Fruit fly (Drosophila melanogaster) whole organism, embryonic: ENCODE measurements around the gene CG42693.

Experiments
- Abd-B ChIP-seq: fragments of 200-800 bp; sonication (Bioruptor generic); optimal IDR thresholded peaks from 2 replicates; lab custom pipeline; 2018; ENCODE audit warnings: missing biosample characterization, mild to moderate bottlenecking, missing genetic modification characterization, moderate library complexity
- Atf3 ChIP-seq: fragments of 200-800 bp; sonication (Bioruptor generic); optimal IDR thresholded peaks from 3 replicates; lab custom pipeline; 2016; ENCODE audit warnings: missing biosample characterization, missing genetic modification characterization
- CG10979 ChIP-seq: fragments of 200-800 bp; sonication (Bioruptor generic); optimal IDR thresholded peaks from 2 replicates; lab custom pipeline; 2018; ENCODE audit warnings: missing biosample characterization, mild to moderate bottlenecking, missing genetic modification characterization, moderate library complexity
- CG11093 ChIP-seq: fragments of 200-800 bp; sonication (Bioruptor generic); IDR thresholded peaks from 3 replicates; pipeline ENCODE4 v1.3.6; 2022; ENCODE audit warnings: missing biosample characterization, missing genetic modification characterization
- CG13296 ChIP-seq: fragments of 200-800 bp; sonication (Bioruptor generic); optimal IDR thresholded peaks from 3 replicates; lab custom pipeline; 2018; ENCODE audit warnings: missing biosample characterization, mild to moderate bottlenecking, missing genetic modification characterization
- CG14014 ChIP-seq: fragments of 200-800 bp; sonication (Bioruptor generic); IDR thresholded peaks from 2 replicates; pipeline ENCODE4 v1.3.6; 2022; ENCODE audit warnings: missing biosample characterization, missing genetic modification characterization
- CG14965 ChIP-seq: fragments of 200-800 bp; sonication (Bioruptor generic); optimal IDR thresholded peaks from 2 replicates; lab custom pipeline; 2016; ENCODE audit warnings: missing biosample characterization, missing genetic modification characterization, borderline replicate concordance
- CG1602 ChIP-seq: fragments of 200-800 bp; sonication (Bioruptor generic); optimal IDR thresholded peaks from 3 replicates; lab custom pipeline; 2016; ENCODE audit warnings: missing biosample characterization, missing genetic modification characterization
- CG17612 ChIP-seq: fragments of 200-800 bp; sonication (Bioruptor generic); IDR thresholded peaks from 2 replicates; pipeline ENCODE4 v1.3.6; 2022; ENCODE audit warnings: missing biosample characterization, missing genetic modification characterization
- CG18011 ChIP-seq: fragments of 200-800 bp; sonication (Bioruptor generic); optimal IDR thresholded peaks from 2 replicates; lab custom pipeline; 2017; ENCODE audit warnings: missing biosample characterization, missing genetic modification characterization, mild to moderate bottlenecking, moderate library complexity, missing genotype
- CG2116 ChIP-seq: fragments of 200-800 bp; sonication (Bioruptor generic); optimal IDR thresholded peaks from 3 replicates; lab custom pipeline; 2018; ENCODE audit warnings: missing biosample characterization, mild to moderate bottlenecking, missing genetic modification characterization
- CG2712 ChIP-seq: fragments of 200-800 bp; optimal IDR thresholded peaks from 3 replicates; lab custom pipeline; 2019; ENCODE audit warnings: missing biosample characterization, mild to moderate bottlenecking, missing genetic modification characterization, moderate library complexity
- CG31441 ChIP-seq: fragments of 200-800 bp; sonication (Bioruptor generic); IDR thresholded peaks from 2 replicates; pipeline ENCODE4 v1.3.6; 2022; ENCODE audit warnings: missing biosample characterization, missing genetic modification characterization
- CG4820 ChIP-seq: fragments of 200-800 bp; sonication (Bioruptor generic); optimal IDR thresholded peaks from 3 replicates; lab custom pipeline; 2016; ENCODE audit warnings: missing biosample characterization, missing genetic modification characterization
- CG6765 ChIP-seq: fragments of 200-800 bp; sonication (Bioruptor generic); optimal IDR thresholded peaks from 3 replicates; lab custom pipeline; 2017; ENCODE audit warnings: missing biosample characterization, mild to moderate bottlenecking, missing genetic modification characterization
- CG7987 ChIP-seq: fragments of 200-800 bp; sonication (Bioruptor generic); optimal IDR thresholded peaks from 2 replicates; lab custom pipeline; 2018; ENCODE audit warnings: missing biosample characterization, mild to moderate bottlenecking, missing genetic modification characterization, moderate library complexity
- CG9817 ChIP-seq: fragments of 200-800 bp; sonication (Bioruptor generic); optimal IDR thresholded peaks from 2 replicates; lab custom pipeline; 2018; ENCODE audit warnings: missing biosample characterization, mild to moderate bottlenecking, missing genetic modification characterization, moderate library complexity
- Doc2 ChIP-seq: fragments of 200-800 bp; sonication (Bioruptor generic); IDR thresholded peaks from 2 replicates; pipeline ENCODE4 v1.3.6; 2022; ENCODE audit warnings: missing biosample characterization, missing genetic modification characterization
- ERR ChIP-seq: fragments of 200-800 bp; sonication (Bioruptor generic); optimal IDR thresholded peaks from 2 replicates; lab custom pipeline; 2016; ENCODE audit warnings: missing biosample characterization, missing genetic modification characterization
- HHEX ChIP-seq: fragments of 200-800 bp; sonication (Bioruptor generic); optimal IDR thresholded peaks from 3 replicates; lab custom pipeline; 2017; ENCODE audit warnings: missing biosample characterization, mild to moderate bottlenecking, missing genetic modification characterization, missing genetic modification reagents
- Hmx ChIP-seq: fragments of 200-800 bp; sonication (Bioruptor generic); optimal IDR thresholded peaks from 2 replicates; lab custom pipeline; 2016; ENCODE audit warnings: missing biosample characterization, missing genetic modification characterization
- Hr39 ChIP-seq: fragments of >200 bp; optimal IDR thresholded peaks from 2 replicates; lab custom pipeline; 2017
- Hr78 ChIP-seq, 2 experiments: fragments of 200-800 bp in 1 of 2; fragments of >200 bp in 1 of 2; sonication (Bioruptor generic) in 1 of 2; optimal IDR thresholded peaks; 2 replicates each; lab custom pipeline; 2017 to 2019; ENCODE audit warnings: missing biosample characterization in 2 of 2, missing genetic modification characterization in 2 of 2, mild to moderate bottlenecking in 1 of 2, moderate library complexity in 1 of 2
- MESR4 ChIP-seq: fragments of 200-800 bp; sonication (Bioruptor generic); optimal IDR thresholded peaks from 2 replicates; lab custom pipeline; 2018; ENCODE audit warnings: missing biosample characterization, mild to moderate bottlenecking, missing genetic modification characterization, moderate library complexity
- Med ChIP-seq: fragments of 200-800 bp; sonication (Bioruptor generic); peaks from one replicate; lab custom pipeline; 2016; ENCODE audit warnings: missing biosample characterization, missing genetic modification characterization, mild to moderate bottlenecking, inconsistent platforms, moderate library complexity
- Neu2 ChIP-seq: fragments of 200-800 bp; sonication (Bioruptor generic); optimal IDR thresholded peaks from 3 replicates; lab custom pipeline; 2016; ENCODE audit warnings: missing biosample characterization, missing genetic modification characterization, borderline replicate concordance
- Sin3A ChIP-seq: fragments of >200 bp; optimal IDR thresholded peaks from 2 replicates; lab custom pipeline; 2018
- chif ChIP-seq, 2 experiments: fragments of 200-800 bp; sonication (Bioruptor generic); optimal IDR thresholded peaks; 3 replicates each; lab custom pipeline; 2016; ENCODE audit warnings: missing biosample characterization in 2 of 2, missing genetic modification characterization in 2 of 2
- crc ChIP-seq: fragments of 200-800 bp; sonication (Bioruptor generic); optimal IDR thresholded peaks from 2 replicates; lab custom pipeline; 2016; ENCODE audit warnings: missing biosample characterization, missing genetic modification characterization
- crp ChIP-seq, 2 experiments: fragments of 200-800 bp; sonication (Bioruptor generic); optimal IDR thresholded peaks; 2 replicates in 1 of 2; 3 replicates in 1 of 2; lab custom pipeline; 2017; ENCODE audit warnings: missing biosample characterization in 2 of 2, missing genetic modification characterization in 2 of 2, mild to moderate bottlenecking in 1 of 2, moderate library complexity in 1 of 2
- da ChIP-seq: fragments of 200-800 bp; sonication (Bioruptor generic); optimal IDR thresholded peaks from 2 replicates; lab custom pipeline; 2016; ENCODE audit warnings: missing biosample characterization, missing genetic modification characterization
- disco-r ChIP-seq: fragments of 200-800 bp; sonication (Bioruptor generic); optimal IDR thresholded peaks from 2 replicates; lab custom pipeline; 2016; ENCODE audit warnings: missing biosample characterization, missing genetic modification characterization
- emc ChIP-seq: fragments of 200-800 bp; sonication (Bioruptor generic); optimal IDR thresholded peaks from 2 replicates; lab custom pipeline; 2016; ENCODE audit warnings: missing biosample characterization, missing genetic modification characterization
- esg ChIP-seq: fragments of 200-800 bp; sonication (Bioruptor generic); conservative IDR thresholded peaks from 2 replicates; pipeline ENCODE4 v1.3.6; 2022; ENCODE audit warnings: missing biosample characterization, missing genetic modification characterization
- gce ChIP-seq: fragments of 200-800 bp; sonication (Bioruptor generic); IDR thresholded peaks from 3 replicates; pipeline ENCODE4 v1.3.6; 2022; ENCODE audit warnings: missing biosample characterization, missing genetic modification characterization
- gt ChIP-seq: fragments of 200-800 bp; sonication (Bioruptor generic); IDR thresholded peaks from 2 replicates; pipeline ENCODE4 v1.3.6; 2022; ENCODE audit warnings: missing biosample characterization, missing genetic modification characterization
- hkb ChIP-seq, 2 experiments: fragments of 200-800 bp in 1 of 2; fragments of >200 bp in 1 of 2; sonication (Bioruptor generic) in 1 of 2; IDR thresholded peaks in 1 of 2; optimal IDR thresholded peaks in 1 of 2; 2 replicates each; pipeline versions ENCODE4 v1.3.6 to Lab custom; 2017 to 2022; ENCODE audit warnings: missing biosample characterization in 1 of 2, missing genetic modification characterization in 1 of 2
- insv ChIP-seq, 2 experiments: fragments of 200-800 bp; sonication (Bioruptor generic); optimal IDR thresholded peaks; 3 replicates each; lab custom pipeline; 2016 to 2018; ENCODE audit warnings: missing biosample characterization in 2 of 2, missing genetic modification characterization in 2 of 2
- jing ChIP-seq: fragments of 200-800 bp; sonication (Bioruptor generic); optimal IDR thresholded peaks from 2 replicates; lab custom pipeline; 2018; ENCODE audit warnings: missing biosample characterization, mild to moderate bottlenecking, missing genetic modification characterization
- kay ChIP-seq: fragments of 200-800 bp; sonication (Bioruptor generic); optimal IDR thresholded peaks from 2 replicates; lab custom pipeline; 2016; ENCODE audit warnings: missing biosample characterization, missing genetic modification characterization
- nau ChIP-seq: fragments of 200-800 bp; sonication (Bioruptor generic); optimal IDR thresholded peaks from 3 replicates; lab custom pipeline; 2017; ENCODE audit warnings: missing biosample characterization, mild to moderate bottlenecking, missing genetic modification characterization, missing genetic modification reagents
- ranshi ChIP-seq: fragments of 200-800 bp; sonication (Bioruptor generic); IDR thresholded peaks from 2 replicates; pipeline ENCODE4 v1.3.6; 2022; ENCODE audit warnings: missing biosample characterization, missing genetic modification characterization
- ro ChIP-seq: fragments of 200-800 bp; sonication (Bioruptor generic); IDR thresholded peaks from 2 replicates; pipeline ENCODE4 v1.3.6; 2022; ENCODE audit warnings: missing biosample characterization, missing genetic modification characterization
- sc ChIP-seq, 3 experiments: fragments of >200 bp in 2 of 3; fragments of 200-800 bp in 1 of 3; sonication (Bioruptor generic) in 1 of 3; optimal IDR thresholded peaks; 2 replicates in 2 of 3; 3 replicates in 1 of 3; lab custom pipeline; 2017; ENCODE audit warnings: mild to moderate bottlenecking in 1 of 3, missing biosample characterization in 1 of 3, missing genetic modification characterization in 1 of 3, missing genetic modification reagents in 1 of 3
- so ChIP-seq: fragments of 200-800 bp; sonication (Bioruptor generic); IDR thresholded peaks from 3 replicates; pipeline ENCODE4 v1.3.6; 2022; ENCODE audit warnings: missing biosample characterization, missing genetic modification characterization
- tin ChIP-seq: fragments of 200-800 bp; sonication (Bioruptor generic); optimal IDR thresholded peaks from 3 replicates; lab custom pipeline; 2016; ENCODE audit warnings: missing biosample characterization, missing genetic modification characterization
- vfl ChIP-seq: fragments of 200-800 bp; sonication (Bioruptor generic); optimal IDR thresholded peaks from 2 replicates; lab custom pipeline; 2016; ENCODE audit warnings: missing biosample characterization, missing genetic modification characterization
- wdn ChIP-seq: fragments of 200-800 bp; sonication (Bioruptor generic); IDR thresholded peaks from 2 replicates; pipeline ENCODE4 v1.3.6; 2022; ENCODE audit warnings: missing biosample characterization, missing genetic modification characterization
- zen2 ChIP-seq: fragments of 200-800 bp; sonication (Bioruptor generic); IDR thresholded peaks from 3 replicates; pipeline ENCODE4 v1.3.6; 2022; ENCODE audit warnings: missing biosample characterization, missing genetic modification characterization; ENCODE audit not compliant: partially characterized antibody

CG42693 gene

dm6 chr3R:31706142-31706894 lies 1.8 kb downstream of the CG42693 start (continued):
- TF ChIP-seq sc (optimal IDR thresholded peaks at IDR 0.05; lab: Kevin White, UChicago) (no peak), sc (GFP tag; optimal IDR thresholded peaks at IDR 0.05; lab: Kevin White, UChicago) (no peak), disco-r (GFP tag; lab: Kevin White, UChicago) (no peak), Hr39 (lab: Kevin White, UChicago) (no peak), Abd-B (GFP tag; lab: Kevin White, UChicago) (no peak), emc (GFP tag; lab: Kevin White, UChicago) (no peak), gce (GFP tag; lab: Robert Waterston, UW) (0 out of 3 replicates have a peak, but pooled peaks have one; percentile 12), tin (GFP tag; lab: Kevin White, UChicago) (peak; percentile 54), gt (GFP tag; lab: Robert Waterston, UW) (no peak), CG1602 (GFP tag; lab: Kevin White, UChicago) (no peak), kay (GFP tag; lab: Kevin White, UChicago) (no peak), Doc2 (GFP tag; lab: Robert Waterston, UW) (no peak), Sin3A (no peak), CG4820 (GFP tag; lab: Kevin White, UChicago) (peak; percentile 24), zen2 (no peak), CG13296 (GFP tag; lab: Kevin White, UChicago) (no peak), hkb (optimal IDR thresholded peaks at IDR 0.05; lab: Kevin White, UChicago) (no peak), hkb (GFP tag; IDR thresholded peaks at IDR 0.05; lab: Robert Waterston, UW) (no peak), Hmx (GFP tag; lab: Kevin White, UChicago) (no peak), CG14965 (GFP tag; lab: Kevin White, UChicago) (no peak), CG18011 (GFP tag; lab: Kevin White, UChicago) (no peak), CG6765 (no peak), nau (no peak), Hr78 (GFP tag; optimal IDR thresholded peaks at IDR 0.05; lab: Kevin White, UChicago) (no peak), crc (GFP tag; lab: Kevin White, UChicago) (no peak), ro (no peak), chif (GFP tag; optimal IDR thresholded peaks at IDR 0.05; lab: Kevin White, UChicago) (peak; percentile 16 to 23), CG14014 (GFP tag; lab: Robert Waterston, UW) (no peak), vfl (GFP tag; lab: Kevin White, UChicago) (no peak), CG2116 (no peak), ERR (GFP tag; lab: Kevin White, UChicago) (no peak), insv (GFP tag; optimal IDR thresholded peaks at IDR 0.05; lab: Kevin White, UChicago) (no peak), Neu2 (GFP tag; lab: Kevin White, UChicago) (no peak), jing (no peak), ranshi (no peak), crp (GFP tag; optimal IDR thresholded peaks at IDR 0.05; lab: Kevin White, UChicago) (no peak), CG10979 (peak; percentile 74), CG17612 (GFP tag; lab: Robert Waterston, UW) (no peak), Med (GFP tag; lab: Kevin White, UChicago) (peak; percentile 62), MESR4 (GFP tag; lab: Kevin White, UChicago) (no peak), CG9817 (tag; lab: Kevin White, UChicago) (no peak), CG7987 (no peak), Atf3 (GFP tag; lab: Kevin White, UChicago) (no peak), HHEX (GFP tag; lab: Kevin White, UChicago) (no peak), CG31441 (GFP tag; lab: Robert Waterston, UW) (no peak; the same call in 1 of the 2 replicates), CG11093 (GFP tag; lab: Robert Waterston, UW) (0 out of 3 replicates have a peak, but pooled peaks have one; percentile 38), so (GFP tag; lab: Robert Waterston, UW) (no peak), CG2712 (tag; lab: Kevin White, UChicago) (peak; percentile 78), esg (GFP tag; lab: Robert Waterston, UW) (no peak), wdn (GFP tag; lab: Robert Waterston, UW) (no peak), da (no peak)
